Fruit fly (Drosophila melanogaster) whole organism, embryonic: ENCODE data around the gene Nlg4.

Source experiments
- ATbp ChIP-seq: fragments of 200-800 bp; sonication (Bioruptor generic); optimal IDR thresholded peaks from 2 replicates; lab custom pipeline; 2017; ENCODE audit warnings: missing biosample characterization, mild to moderate bottlenecking, missing genetic modification characterization, missing genetic modification reagents
- Ada2b ChIP-seq: fragments of 200-800 bp; sonication (Bioruptor generic); IDR thresholded peaks from 2 replicates; pipeline ENCODE4 v1.3.6; 2022; ENCODE audit warnings: missing biosample characterization, missing genetic modification characterization
- CG1024 ChIP-seq: fragments of 200-800 bp; sonication (Bioruptor generic); IDR thresholded peaks from 2 replicates; pipeline ENCODE4 v1.3.6; 2022; ENCODE audit warnings: missing biosample characterization, missing genetic modification characterization
- CG10366 ChIP-seq: fragments of 200-800 bp; sonication (Bioruptor generic); IDR thresholded peaks from 2 replicates; pipeline ENCODE4 v1.3.6; 2022; ENCODE audit warnings: missing biosample characterization, missing genetic modification characterization
- CG10565 ChIP-seq: fragments of 200-800 bp; sonication (Bioruptor generic); optimal IDR thresholded peaks from 3 replicates; lab custom pipeline; 2016; ENCODE audit warnings: missing biosample characterization, mild to moderate bottlenecking, missing genetic modification characterization
- CG13123 ChIP-seq: fragments of 200-800 bp; sonication (Bioruptor generic); optimal IDR thresholded peaks from 2 replicates; lab custom pipeline; 2016; ENCODE audit warnings: missing biosample characterization, missing genetic modification characterization
- CG17328 ChIP-seq: fragments of 200-800 bp; sonication (Bioruptor generic); IDR thresholded peaks from 2 replicates; pipeline ENCODE4 v1.3.6; 2022; ENCODE audit warnings: missing biosample characterization, missing genetic modification characterization
- CG17361 ChIP-seq: fragments of 200-800 bp; sonication (Bioruptor generic); IDR thresholded peaks from 3 replicates; pipeline ENCODE4 v1.3.6; 2022; ENCODE audit warnings: missing biosample characterization, missing genetic modification characterization
- CG18011 ChIP-seq: fragments of 200-800 bp; sonication (Bioruptor generic); optimal IDR thresholded peaks from 2 replicates; lab custom pipeline; 2017; ENCODE audit warnings: missing biosample characterization, missing genetic modification characterization, mild to moderate bottlenecking, moderate library complexity, missing genotype
- CG18599 ChIP-seq: fragments of 200-800 bp; sonication (Bioruptor generic); optimal IDR thresholded peaks from 3 replicates; lab custom pipeline; 2017; ENCODE audit warnings: missing biosample characterization, missing genetic modification characterization, mild to moderate bottlenecking, moderate library complexity, missing genetic modification reagents
- CG30020 ChIP-seq: fragments of 200-800 bp; optimal IDR thresholded peaks from 2 replicates; lab custom pipeline; 2019; ENCODE audit warnings: missing biosample characterization, mild to moderate bottlenecking, missing genetic modification characterization, moderate library complexity
- CG34422 ChIP-seq: fragments of 200-800 bp; sonication (Bioruptor generic); IDR thresholded peaks from 3 replicates; pipeline ENCODE4 v1.3.6; 2022; ENCODE audit warnings: missing biosample characterization, missing genetic modification characterization
- CG4404 ChIP-seq: fragments of 200-800 bp; sonication (Bioruptor generic); IDR thresholded peaks from 2 replicates; pipeline ENCODE4 v1.3.6; 2022; ENCODE audit warnings: missing biosample characterization, missing genetic modification characterization
- CG4617 ChIP-seq: fragments of 200-800 bp; sonication (Bioruptor generic); optimal IDR thresholded peaks from 3 replicates; lab custom pipeline; 2016; ENCODE audit warnings: missing biosample characterization, missing genetic modification characterization, borderline replicate concordance
- CG4730 ChIP-seq: fragments of 200-800 bp; sonication (Bioruptor generic); IDR thresholded peaks from 2 replicates; pipeline ENCODE4 v1.3.6; 2022; ENCODE audit warnings: missing biosample characterization, missing genetic modification characterization
- CG5245 ChIP-seq: fragments of 200-800 bp; sonication (Bioruptor generic); optimal IDR thresholded peaks from 3 replicates; lab custom pipeline; 2016; ENCODE audit warnings: missing biosample characterization, missing genetic modification characterization
- CG8281 ChIP-seq: fragments of 200-800 bp; sonication (Bioruptor generic); optimal IDR thresholded peaks from 2 replicates; lab custom pipeline; 2018; ENCODE audit warnings: missing biosample characterization, mild to moderate bottlenecking, missing genetic modification characterization, moderate library complexity
- CG9727 ChIP-seq: fragments of 200-800 bp; sonication (Bioruptor generic); optimal IDR thresholded peaks from 3 replicates; lab custom pipeline; 2017; ENCODE audit warnings: missing biosample characterization, mild to moderate bottlenecking, missing genetic modification characterization
- CTCF ChIP-seq: fragments of 200-800 bp; sonication (Bioruptor generic); optimal IDR thresholded peaks from 2 replicates; lab custom pipeline; 2017; ENCODE audit warnings: missing biosample characterization, mild to moderate bottlenecking, missing genetic modification characterization, moderate library complexity
- Chrac-16 ChIP-seq: fragments of 200-800 bp; sonication (Bioruptor generic); optimal IDR thresholded peaks from 3 replicates; lab custom pipeline; 2016; ENCODE audit warnings: missing biosample characterization, missing genetic modification characterization
- CoRest ChIP-seq: fragments of 200-800 bp; sonication (Bioruptor generic); optimal IDR thresholded peaks from 3 replicates; lab custom pipeline; 2018; ENCODE audit warnings: missing biosample characterization, mild to moderate bottlenecking, missing genetic modification characterization, moderate library complexity
- Drgx ChIP-seq: fragments of 200-800 bp; sonication (Bioruptor generic); IDR thresholded peaks from 2 replicates; pipeline ENCODE4 v1.3.6; 2022; ENCODE audit warnings: missing biosample characterization, missing genetic modification characterization
- Eip74EF ChIP-seq, 2 experiments: fragments of 200-800 bp in 1 of 2; fragments of >200 bp in 1 of 2; sonication (Bioruptor generic) in 1 of 2; optimal IDR thresholded peaks; 2 replicates each; lab custom pipeline; 2017 to 2019; ENCODE audit warnings: missing biosample characterization in 2 of 2, missing genetic modification characterization in 2 of 2, mild to moderate bottlenecking in 1 of 2, moderate library complexity in 1 of 2
- Ets65A ChIP-seq: fragments of 200-800 bp; sonication (Bioruptor generic); peaks from one replicate; lab custom pipeline; 2016; ENCODE audit warnings: missing biosample characterization, missing genetic modification characterization
- HmgD ChIP-seq: fragments of 200-800 bp; sonication (Bioruptor generic); optimal IDR thresholded peaks from 3 replicates; lab custom pipeline; 2016; ENCODE audit warnings: missing biosample characterization, missing genetic modification characterization
- HmgZ ChIP-seq: fragments of 200-800 bp; sonication (Bioruptor generic); optimal IDR thresholded peaks from 2 replicates; lab custom pipeline; 2018; ENCODE audit warnings: missing biosample characterization, mild to moderate bottlenecking, missing genetic modification characterization
- Lpt ChIP-seq: fragments of >200 bp; optimal IDR thresholded peaks from 2 replicates; lab custom pipeline; 2018; ENCODE audit warnings: missing biosample characterization, missing genetic modification characterization
- MBD-R2 ChIP-seq: fragments of 200-800 bp; sonication (Bioruptor generic); IDR thresholded peaks from 2 replicates; pipeline ENCODE4 v1.3.6; 2022; ENCODE audit warnings: missing biosample characterization, missing genetic modification characterization
- Med ChIP-seq: fragments of 200-800 bp; sonication (Bioruptor generic); peaks from one replicate; lab custom pipeline; 2016; ENCODE audit warnings: missing biosample characterization, missing genetic modification characterization, mild to moderate bottlenecking, inconsistent platforms, moderate library complexity
- NFAT ChIP-seq: fragments of 200-800 bp; sonication (Bioruptor generic); IDR thresholded peaks from 2 replicates; pipeline ENCODE4 v1.3.6; 2022; ENCODE audit warnings: missing biosample characterization, missing genetic modification characterization
- NfI ChIP-seq: fragments of 200-800 bp; sonication (Bioruptor generic); optimal IDR thresholded peaks from 3 replicates; lab custom pipeline; 2018; ENCODE audit warnings: missing biosample characterization, mild to moderate bottlenecking, missing genetic modification characterization, moderate library complexity
- Stat92E ChIP-seq, 3 experiments: fragments of >200 bp in 2 of 3; fragments of 200-800 bp in 1 of 3; sonication (Bioruptor generic) in 1 of 3; optimal IDR thresholded peaks; 2 replicates each; lab custom pipeline; 2017 to 2019; ENCODE audit warnings: missing biosample characterization in 3 of 3, missing genetic modification characterization in 3 of 3, mild to moderate bottlenecking in 1 of 3, moderate library complexity in 1 of 3
- ato ChIP-seq: fragments of 200-800 bp; sonication (Bioruptor generic); IDR thresholded peaks from 2 replicates; pipeline ENCODE4 v1.3.6; 2022; ENCODE audit warnings: missing biosample characterization, missing genetic modification characterization; ENCODE audit not compliant: partially characterized antibody
- cas ChIP-seq: fragments of 200-800 bp; sonication (Bioruptor generic); IDR thresholded peaks from 2 replicates; pipeline ENCODE4 v1.3.6; 2022; ENCODE audit warnings: missing biosample characterization, missing genetic modification characterization
- croc ChIP-seq: fragments of 200-800 bp; sonication (Bioruptor generic); conservative IDR thresholded peaks from 3 replicates; pipeline ENCODE4 v1.3.6; 2022; ENCODE audit warnings: missing biosample characterization, missing genetic modification characterization
- dm ChIP-seq: fragments of 200-800 bp; sonication (Bioruptor generic); optimal IDR thresholded peaks from 3 replicates; lab custom pipeline; 2016; ENCODE audit warnings: missing biosample characterization, missing genetic modification characterization
- exex ChIP-seq: fragments of 200-800 bp; sonication (Bioruptor generic); optimal IDR thresholded peaks from 4 replicates; lab custom pipeline; 2018; ENCODE audit warnings: missing biosample characterization, mild to moderate bottlenecking, missing genetic modification characterization, moderate library complexity
- gce ChIP-seq: fragments of 200-800 bp; sonication (Bioruptor generic); IDR thresholded peaks from 3 replicates; pipeline ENCODE4 v1.3.6; 2022; ENCODE audit warnings: missing biosample characterization, missing genetic modification characterization
- gsb-n ChIP-seq: fragments of 200-800 bp; sonication (Bioruptor generic); optimal IDR thresholded peaks from 3 replicates; lab custom pipeline; 2018; ENCODE audit warnings: missing biosample characterization, mild to moderate bottlenecking, missing genetic modification characterization
- h ChIP-seq: fragments of >200 bp; optimal IDR thresholded peaks from 2 replicates; lab custom pipeline; 2017
- ind ChIP-seq: fragments of 200-800 bp; sonication (Bioruptor generic); optimal IDR thresholded peaks from 3 replicates; lab custom pipeline; 2016; ENCODE audit warnings: missing biosample characterization, missing genetic modification characterization
- kni ChIP-seq: fragments of 200-800 bp; sonication (Bioruptor generic); optimal IDR thresholded peaks from 3 replicates; lab custom pipeline; 2017; ENCODE audit warnings: mild to moderate bottlenecking, missing biosample characterization, missing genetic modification reagents, missing genetic modification characterization
- mirr ChIP-seq: fragments of 200-800 bp; sonication (Bioruptor generic); optimal IDR thresholded peaks from 3 replicates; lab custom pipeline; 2018; ENCODE audit warnings: missing biosample characterization, mild to moderate bottlenecking, missing genetic modification characterization
- pan ChIP-seq, 4 experiments: fragments of >200 bp in 3 of 4; fragments of 200-800 bp in 1 of 4; sonication (Bioruptor generic) in 1 of 4; optimal IDR thresholded peaks in 3 of 4; IDR thresholded peaks in 1 of 4; 2 replicates each; pipeline versions ENCODE4 v1.3.6 to Lab custom; 2017 to 2022; ENCODE audit warnings: missing biosample characterization in 2 of 4, missing genetic modification characterization in 2 of 4, mixed read lengths in 1 of 4
- ranshi ChIP-seq: fragments of 200-800 bp; sonication (Bioruptor generic); IDR thresholded peaks from 2 replicates; pipeline ENCODE4 v1.3.6; 2022; ENCODE audit warnings: missing biosample characterization, missing genetic modification characterization
- rib ChIP-seq: fragments of 200-800 bp; sonication (Bioruptor generic); IDR thresholded peaks from 2 replicates; pipeline ENCODE4 v1.3.6; 2022; ENCODE audit warnings: missing biosample characterization, missing genetic modification characterization
- sens ChIP-seq: fragments of 200-800 bp; sonication (Bioruptor generic); peaks from one replicate; lab custom pipeline; 2016; ENCODE audit warnings: missing biosample characterization, missing genetic modification characterization
- sisA ChIP-seq: fragments of 200-800 bp; sonication (Bioruptor generic); IDR thresholded peaks from 2 replicates; pipeline ENCODE4 v1.3.6; 2022; ENCODE audit warnings: missing biosample characterization, missing genetic modification characterization
- sug ChIP-seq: fragments of 200-800 bp; optimal IDR thresholded peaks from 2 replicates; lab custom pipeline; 2019; ENCODE audit warnings: missing biosample characterization, mild to moderate bottlenecking, missing genetic modification characterization, moderate library complexity
- vvl ChIP-seq: fragments of 200-800 bp; sonication (Bioruptor generic); IDR thresholded peaks from 2 replicates; pipeline ENCODE4 v1.3.6; 2022; ENCODE audit warnings: missing biosample characterization, missing genetic modification characterization
- wek ChIP-seq: fragments of 200-800 bp; sonication (Bioruptor generic); optimal IDR thresholded peaks from 3 replicates; lab custom pipeline; 2018; ENCODE audit warnings: missing biosample characterization, mild to moderate bottlenecking, missing genetic modification characterization, moderate library complexity
- z ChIP-seq: fragments of 200-800 bp; sonication (Bioruptor generic); IDR thresholded peaks from 3 replicates; pipeline ENCODE4 v1.3.6; 2022; ENCODE audit warnings: missing biosample characterization, missing genetic modification characterization

Nlg4 gene

DNA sequence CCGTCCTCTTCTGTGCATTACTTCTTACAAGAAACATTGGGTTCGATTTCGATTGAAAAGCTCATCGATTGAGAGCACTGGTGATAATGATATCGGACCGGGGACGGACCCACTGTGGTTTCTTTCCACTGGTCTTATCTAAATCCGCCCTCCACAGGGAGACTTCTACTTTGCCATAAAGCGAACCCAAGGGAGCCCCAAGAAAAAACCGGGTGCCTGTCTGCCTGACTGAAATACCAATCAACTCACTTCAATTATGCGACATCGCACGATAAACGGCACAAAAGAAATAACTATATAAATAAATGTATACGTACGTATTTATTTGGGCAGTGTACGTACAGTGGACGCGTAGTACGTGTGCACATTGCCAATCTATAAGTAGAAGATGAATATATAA lies 60.2 kb downstream of the Nlg4 start:
- TF ChIP-seq CG34422 (GFP tag; lab: Robert Waterston, UW), result 0 out of 3 replicates have a peak, but pooled peaks have one; percentile 20
- no peak for TF ChIP-seq gsb-n (tag; lab: Kevin White, UChicago)
- no peak for TF ChIP-seq gce (GFP tag; lab: Robert Waterston, UW)
- peak; percentile 53 for TF ChIP-seq sug (tag; lab: Kevin White, UChicago)
- peak; percentile 14 for TF ChIP-seq kni (GFP tag; lab: Kevin White, UChicago)
- no peak for TF ChIP-seq CG1024 (GFP tag; lab: Robert Waterston, UW)
- TF ChIP-seq Stat92E (GFP tag; optimal IDR thresholded peaks at IDR 0.05; lab: Kevin White, UChicago), result no peak
- no peak for TF ChIP-seq ind
- TF ChIP-seq CG18599 (GFP tag; lab: Kevin White, UChicago), result peak; percentile 64
- TF ChIP-seq CTCF, result no peak
- TF ChIP-seq Med (GFP tag; lab: Kevin White, UChicago), result peak; percentile 48
- TF ChIP-seq Ets65A (GFP tag; lab: Kevin White, UChicago), result peak; percentile 87
- TF ChIP-seq HmgZ (tag; lab: Kevin White, UChicago), result no peak
- no peak for TF ChIP-seq dm (GFP tag; lab: Kevin White, UChicago)
- TF ChIP-seq rib (GFP tag; lab: Robert Waterston, UW), result 0 out of 2 replicates have a peak, but pooled peaks have one; percentile 30
- TF ChIP-seq Lpt (GFP tag; lab: Kevin White, UChicago), result no peak
- TF ChIP-seq exex (tag; lab: Kevin White, UChicago), result peak; percentile 77
- TF ChIP-seq h (lab: Kevin White, UChicago), result no peak
- TF ChIP-seq ato (GFP tag; lab: Robert Waterston, UW), result no peak
- no peak for TF ChIP-seq CG8281 (tag; lab: Kevin White, UChicago)
- no peak for TF ChIP-seq z
- TF ChIP-seq wek (GFP tag; lab: Kevin White, UChicago), result no peak
- TF ChIP-seq vvl (GFP tag; lab: Robert Waterston, UW), result peak; percentile 48
- TF ChIP-seq HmgD (GFP tag; lab: Kevin White, UChicago), result no peak
- TF ChIP-seq CG5245, result no peak
- TF ChIP-seq Eip74EF (GFP tag; optimal IDR thresholded peaks at IDR 0.05; lab: Kevin White, UChicago), result no peak
- TF ChIP-seq Drgx (GFP tag; lab: Robert Waterston, UW), result 0 out of 2 replicates have a peak, but pooled peaks have one; percentile 13
- TF ChIP-seq ranshi, result no peak
- no peak for TF ChIP-seq CG4404 (GFP tag; lab: Robert Waterston, UW)
- no peak for TF ChIP-seq croc (GFP tag; lab: Robert Waterston, UW)
- no peak for TF ChIP-seq CG9727 (GFP tag; lab: Kevin White, UChicago)
- TF ChIP-seq CG17328, result no peak
- TF ChIP-seq CG18011, result no peak
- peak; percentile 29; the same call in 1 of the 2 replicates for TF ChIP-seq CG10366 (GFP tag; lab: Robert Waterston, UW)
- TF ChIP-seq cas (GFP tag; lab: Robert Waterston, UW), result no peak
- no peak for TF ChIP-seq pan (optimal IDR thresholded peaks at IDR 0.05; lab: Kevin White, UChicago)
- no peak for TF ChIP-seq pan (GFP tag; optimal IDR thresholded peaks at IDR 0.05 in 1 of 2, IDR thresholded peaks at IDR 0.05 in 1 of 2)
- no peak for TF ChIP-seq CG17361 (GFP tag; lab: Robert Waterston, UW)
- no peak for TF ChIP-seq CG10565 (GFP tag; lab: Kevin White, UChicago)
- TF ChIP-seq NfI, result no peak
- no peak for TF ChIP-seq CoRest
- peak; percentile 58 for TF ChIP-seq mirr (GFP tag; lab: Kevin White, UChicago)
- no peak for TF ChIP-seq Chrac-16 (GFP tag; lab: Kevin White, UChicago)
- no peak for TF ChIP-seq CG13123 (GFP tag; lab: Kevin White, UChicago)
- TF ChIP-seq sisA (GFP tag; lab: Robert Waterston, UW), result no peak
- no peak for TF ChIP-seq CG30020 (tag; lab: Kevin White, UChicago)
- no peak for TF ChIP-seq ATbp (GFP tag; lab: Kevin White, UChicago)
- 0 out of 2 replicates have a peak, but pooled peaks have one; percentile 9 for TF ChIP-seq Ada2b (GFP tag; lab: Robert Waterston, UW)
- TF ChIP-seq CG4730 (GFP tag; lab: Robert Waterston, UW), result no peak
- no peak for TF ChIP-seq MBD-R2 (GFP tag; lab: Robert Waterston, UW)
- peak; percentile 55; the same call in 1 of the 2 replicates for TF ChIP-seq NFAT (GFP tag; lab: Robert Waterston, UW)
- peak; percentile 66 for TF ChIP-seq sens (GFP tag; lab: Kevin White, UChicago)
- TF ChIP-seq CG4617 (GFP tag; lab: Kevin White, UChicago), result no peak
